Worm (Caenorhabditis elegans) whole organism, L1 larva: ENCODE measurements around the gene F54D10.8.

Experiments used
- C34B4.2 ChIP-seq: sonication (generic microtip); optimal IDR thresholded peaks from 2 replicates; lab custom pipeline; 2017; ENCODE audit warnings: mild to moderate bottlenecking, missing genetic modification characterization, missing compliant biosample characterization
- aha-1 ChIP-seq: fragments of 150-350 bp; optimal IDR thresholded peaks from 2 replicates; lab custom pipeline; 2014; ENCODE audit warnings: missing biosample characterization, missing genetic modification characterization
- aly-2 ChIP-seq: fragments of 150-350 bp; optimal IDR thresholded peaks from 2 replicates; lab custom pipeline; 2014; ENCODE audit warnings: missing biosample characterization, missing genetic modification characterization
- ama-1 ChIP-seq: fragments of 150-350 bp; optimal IDR thresholded peaks from 2 replicates; lab custom pipeline; 2014
- blmp-1 ChIP-seq: fragments of 150-350 bp; optimal IDR thresholded peaks from 2 replicates; lab custom pipeline; 2014; ENCODE audit warnings: missing biosample characterization, missing genetic modification characterization
- ceh-63 ChIP-seq: fragments of 200-800 bp; sonication (Bioruptor generic); optimal IDR thresholded peaks from 2 replicates; lab custom pipeline; 2018; ENCODE audit warnings: mild to moderate bottlenecking, missing genetic modification characterization, missing compliant biosample characterization
- ceh-8 ChIP-seq: fragments of 200-800 bp; sonication (Bioruptor generic); optimal IDR thresholded peaks from 2 replicates; lab custom pipeline; 2018; ENCODE audit warnings: mild to moderate bottlenecking, missing genetic modification characterization, moderate library complexity, missing compliant biosample characterization
- ceh-90 ChIP-seq: sonication (generic microtip); optimal IDR thresholded peaks from 2 replicates; lab custom pipeline; 2016; ENCODE audit warnings: missing genetic modification characterization, missing compliant biosample characterization
- dsc-1 ChIP-seq: sonication (generic microtip); optimal IDR thresholded peaks from 2 replicates; lab custom pipeline; 2016; ENCODE audit warnings: mild to moderate bottlenecking, missing genetic modification characterization, missing compliant biosample characterization
- efl-3 ChIP-seq: fragments of 200-800 bp; sonication (Bioruptor generic); optimal IDR thresholded peaks from 2 replicates; lab custom pipeline; 2018; ENCODE audit warnings: mild to moderate bottlenecking, missing genetic modification characterization, missing compliant biosample characterization
- egl-13 ChIP-seq: sonication (generic microtip); optimal IDR thresholded peaks from 2 replicates; lab custom pipeline; 2016; ENCODE audit warnings: missing genotype, missing genetic modification reagents, missing genetic modification characterization, missing compliant biosample characterization
- egl-27 ChIP-seq, 2 experiments: fragments of 150-350 bp in 1 of 2; sonication (generic microtip); optimal IDR thresholded peaks; 3 replicates each; lab custom pipeline; 2017 to 2018; ENCODE audit warnings: missing biosample characterization in 2 of 2, missing genetic modification characterization in 2 of 2, missing genetic modification reagents in 2 of 2
- elt-2 ChIP-seq: sonication (generic microtip); optimal IDR thresholded peaks from 2 replicates; lab custom pipeline; 2016; ENCODE audit warnings: missing genetic modification characterization, mild to moderate bottlenecking, inconsistent platforms, missing compliant biosample characterization, missing genetic modification reagents
- fkh-10 ChIP-seq: sonication (generic microtip); optimal IDR thresholded peaks from 2 replicates; lab custom pipeline; 2017; ENCODE audit warnings: missing biosample characterization, missing genetic modification reagents, missing genetic modification characterization
- fos-1 ChIP-seq: fragments of 150-350 bp; optimal IDR thresholded peaks from 2 replicates; lab custom pipeline; 2014; ENCODE audit warnings: missing biosample characterization, missing genetic modification characterization
- hlh-4 ChIP-seq: sonication (generic microtip); optimal IDR thresholded peaks from 2 replicates; lab custom pipeline; 2016; ENCODE audit warnings: mild to moderate bottlenecking, missing genetic modification characterization, missing compliant biosample characterization
- irx-1 ChIP-seq: sonication (generic microtip); optimal IDR thresholded peaks from 2 replicates; lab custom pipeline; 2016; ENCODE audit warnings: missing genetic modification characterization, missing compliant biosample characterization
- isw-1 ChIP-seq: fragments of 200-800 bp; sonication (Bioruptor generic); IDR thresholded peaks from 2 replicates; pipeline ENCODE4 v1.3.6; 2022; ENCODE audit warnings: missing genetic modification characterization, missing compliant biosample characterization
- lin-13 ChIP-seq: fragments of 150-350 bp; optimal IDR thresholded peaks from 2 replicates; lab custom pipeline; 2014; ENCODE audit warnings: missing biosample characterization, missing genetic modification reagents, missing genetic modification characterization
- lin-15B ChIP-seq: fragments of 150-350 bp; sonication (generic microtip); optimal IDR thresholded peaks from 3 replicates; lab custom pipeline; 2014; ENCODE audit warnings: missing biosample characterization, missing genetic modification characterization
- lin-35 ChIP-seq, 2 experiments: fragments of 150-350 bp; optimal IDR thresholded peaks; 2 replicates each; lab custom pipeline; 2014; ENCODE audit warnings: missing biosample characterization in 2 of 2, missing genetic modification characterization in 2 of 2, missing genetic modification reagents in 2 of 2
- lin-39 ChIP-seq: fragments of 150-350 bp; optimal IDR thresholded peaks from 2 replicates; lab custom pipeline; 2014; ENCODE audit warnings: missing biosample characterization, missing genetic modification reagents, missing genetic modification characterization
- mdl-1 ChIP-seq, 2 experiments: fragments of 150-350 bp; optimal IDR thresholded peaks; 2 replicates each; lab custom pipeline; 2014 to 2017; ENCODE audit warnings: missing biosample characterization in 2 of 2, missing genetic modification characterization in 2 of 2, inconsistent platforms in 1 of 2
- mef-2 ChIP-seq: fragments of 150-350 bp; optimal IDR thresholded peaks from 2 replicates; lab custom pipeline; 2014; ENCODE audit warnings: missing biosample characterization, missing genetic modification characterization
- nhr-11 ChIP-seq: fragments of 150-350 bp; optimal IDR thresholded peaks from 2 replicates; lab custom pipeline; 2014; ENCODE audit warnings: missing biosample characterization, missing genetic modification characterization
- nhr-47 ChIP-seq: sonication (generic microtip); optimal IDR thresholded peaks from 2 replicates; lab custom pipeline; 2016; ENCODE audit warnings: mild to moderate bottlenecking, missing genetic modification characterization, moderate library complexity, missing compliant biosample characterization
- nhr-71 ChIP-seq: sonication (generic microtip); optimal IDR thresholded peaks from 2 replicates; lab custom pipeline; 2016; ENCODE audit warnings: mild to moderate bottlenecking, missing genetic modification characterization, moderate library complexity, missing compliant biosample characterization
- nhr-76 ChIP-seq: sonication (generic microtip); optimal IDR thresholded peaks from 2 replicates; lab custom pipeline; 2017; ENCODE audit warnings: missing biosample characterization, missing genetic modification characterization
- nhr-85 ChIP-seq: sonication (generic microtip); peaks from one replicate; lab custom pipeline; 2016; ENCODE audit warnings: missing genetic modification characterization, inconsistent platforms, missing compliant biosample characterization
- pag-3 ChIP-seq: sonication (generic microtip); optimal IDR thresholded peaks from 2 replicates; lab custom pipeline; 2017; ENCODE audit warnings: missing genetic modification characterization, mild to moderate bottlenecking, missing compliant biosample characterization, antibody characterized with exemption, borderline replicate concordance; ENCODE audit not compliant: insufficient read depth
- pqm-1 ChIP-seq: sonication (generic microtip); optimal IDR thresholded peaks from 3 replicates; lab custom pipeline; 2017; ENCODE audit warnings: missing biosample characterization, missing genetic modification characterization
- skn-1 ChIP-seq: fragments of 150-350 bp; optimal IDR thresholded peaks from 2 replicates; lab custom pipeline; 2014; ENCODE audit warnings: missing biosample characterization, missing genetic modification characterization
- snpc-4 ChIP-seq: fragments of 150-350 bp; optimal IDR thresholded peaks from 2 replicates; lab custom pipeline; 2014; ENCODE audit warnings: missing biosample characterization, missing genetic modification characterization
- snu-23 ChIP-seq: sonication (generic microtip); optimal IDR thresholded peaks from 2 replicates; lab custom pipeline; 2016; ENCODE audit warnings: missing genetic modification characterization, missing compliant biosample characterization
- sup-37 ChIP-seq: fragments of 200-800 bp; sonication (Bioruptor generic); optimal IDR thresholded peaks from 2 replicates; lab custom pipeline; 2018; ENCODE audit warnings: mild to moderate bottlenecking, missing genetic modification characterization, missing compliant biosample characterization
- unc-86 ChIP-seq: sonication (generic microtip); optimal IDR thresholded peaks from 2 replicates; lab custom pipeline; 2016; ENCODE audit warnings: missing genetic modification characterization, missing compliant biosample characterization
- xbp-1 ChIP-seq: sonication (generic microtip); optimal IDR thresholded peaks from 2 replicates; lab custom pipeline; 2016; ENCODE audit warnings: missing genetic modification characterization, missing compliant biosample characterization
- ztf-4 ChIP-seq: fragments of 150-350 bp; optimal IDR thresholded peaks from 2 replicates; lab custom pipeline; 2014; ENCODE audit warnings: missing biosample characterization, missing genetic modification characterization

The F54D10.8 gene

DNA sequence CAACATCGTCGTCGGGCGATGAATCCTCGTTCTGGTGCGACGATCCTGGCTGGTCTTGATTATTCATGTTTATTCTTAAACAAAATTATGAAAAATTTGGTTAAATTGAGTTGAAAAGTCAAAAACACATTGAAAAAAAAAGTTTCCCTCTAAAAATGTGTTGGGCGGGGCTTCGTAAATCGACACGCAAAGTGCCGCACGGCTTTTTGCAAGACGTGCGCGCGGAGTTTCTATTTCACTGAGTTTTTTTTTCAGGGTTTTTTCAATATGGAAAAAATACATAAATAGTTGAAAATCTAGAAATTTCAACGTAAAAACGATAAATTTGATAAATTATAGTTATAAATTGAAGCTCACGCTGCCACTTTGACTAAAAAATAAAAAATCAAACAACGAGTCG is 19.6 kb downstream of the F54D10.8 start, which contains the start of gene F54D10.5 (continued):
- peak; percentile 59 for TF ChIP-seq snpc-4 (tag; lab: Kevin White, UChicago)
- TF ChIP-seq fkh-10 (GFP tag; lab: Kevin White, UChicago): no peak
- no peak for TF ChIP-seq ztf-4 (tag; lab: Kevin White, UChicago)
- peak; percentile 28 for TF ChIP-seq egl-13 (tag; lab: Kevin White, UChicago)
- peak; percentile 85 for TF ChIP-seq nhr-47 (tag; lab: Kevin White, UChicago)
- no peak for TF ChIP-seq aly-2
- TF ChIP-seq pag-3: no peak
- peak; percentile 69 for TF ChIP-seq lin-39 (tag; lab: Kevin White, UChicago)
- peak; percentile 91 to 95 for TF ChIP-seq lin-35 (GFP tag; optimal IDR thresholded peaks at IDR 0.05; lab: Kevin White, UChicago)
- TF ChIP-seq isw-1 (GFP tag; lab: Robert Waterston, UW): peak; percentile 75
- peak; percentile 88 for TF ChIP-seq skn-1 (tag; lab: Kevin White, UChicago)
- no peak for TF ChIP-seq mef-2
- TF ChIP-seq aha-1: no peak
- no peak for TF ChIP-seq dsc-1
- TF ChIP-seq ceh-90 (tag; lab: Kevin White, UChicago): peak; percentile 15
- TF ChIP-seq C34B4.2 (tag; lab: Kevin White, UChicago): no peak
- TF ChIP-seq nhr-11 (tag; lab: Kevin White, UChicago): peak; percentile 56
- no peak for TF ChIP-seq blmp-1 (tag; lab: Kevin White, UChicago)
- TF ChIP-seq lin-15B (tag; lab: Kevin White, UChicago): peak; percentile 63

DNA sequence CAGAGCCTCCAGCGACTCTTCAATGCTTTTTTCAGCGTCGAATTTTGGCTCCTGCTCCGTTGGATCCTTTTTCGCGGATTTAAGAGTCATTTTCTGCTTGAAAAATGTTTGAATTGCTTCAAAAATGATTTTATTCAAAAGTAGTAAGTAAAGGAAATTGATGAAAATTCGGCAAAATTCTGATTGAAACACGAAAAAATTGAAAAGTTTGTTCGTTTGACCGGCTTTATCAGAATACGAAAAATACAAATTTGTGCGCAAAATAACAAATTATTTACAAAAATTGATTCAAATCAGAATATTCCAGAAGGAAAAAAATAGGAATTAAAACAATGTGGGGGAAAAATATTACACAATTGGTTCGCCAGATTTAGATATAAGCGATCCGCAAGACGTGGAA is 20.7 kb downstream of the F54D10.8 start, which contains the start of gene F54D10.4:
Gene F54D10.4 (minus strand): TSS at position 101 of the 400 bp plus-strand sequence.
- TF ChIP-seq xbp-1 (tag; lab: Kevin White, UChicago) (no peak), nhr-71 (tag; lab: Kevin White, UChicago) (no peak), egl-27 (tag; optimal IDR thresholded peaks at IDR 0.05; lab: Kevin White, UChicago) (no peak), nhr-11 (tag; lab: Kevin White, UChicago) (no peak), skn-1 (tag; lab: Kevin White, UChicago) (no peak), nhr-76 (tag; lab: Kevin White, UChicago) (no peak), efl-3 (GFP tag; lab: Kevin White, UChicago) (no peak), unc-86 (tag; lab: Kevin White, UChicago) (no peak), pqm-1 (tag; lab: Kevin White, UChicago) (no peak), ceh-63 (GFP tag; lab: Kevin White, UChicago) (no peak), snu-23 (GFP tag; lab: Kevin White, UChicago) (no peak), fos-1 (tag; lab: Kevin White, UChicago) (no peak), egl-13 (tag; lab: Kevin White, UChicago) (no peak), aha-1 (no peak), mef-2 (no peak), irx-1 (tag; lab: Kevin White, UChicago) (no peak)

- TF ChIP-seq hlh-4 (tag; lab: Kevin White, UChicago) (no peak), elt-2 (no peak), fkh-10 (GFP tag; lab: Kevin White, UChicago) (no peak), pqm-1 (tag; lab: Kevin White, UChicago) (no peak), ztf-4 (tag; lab: Kevin White, UChicago) (no peak), ama-1 (lab: Kevin White, UChicago) (no peak), ceh-8 (GFP tag; lab: Kevin White, UChicago) (no peak)
These were observed 22.2 kb downstream of the F54D10.8 start for ce11 chrII:3805518-3805917.

DNA sequence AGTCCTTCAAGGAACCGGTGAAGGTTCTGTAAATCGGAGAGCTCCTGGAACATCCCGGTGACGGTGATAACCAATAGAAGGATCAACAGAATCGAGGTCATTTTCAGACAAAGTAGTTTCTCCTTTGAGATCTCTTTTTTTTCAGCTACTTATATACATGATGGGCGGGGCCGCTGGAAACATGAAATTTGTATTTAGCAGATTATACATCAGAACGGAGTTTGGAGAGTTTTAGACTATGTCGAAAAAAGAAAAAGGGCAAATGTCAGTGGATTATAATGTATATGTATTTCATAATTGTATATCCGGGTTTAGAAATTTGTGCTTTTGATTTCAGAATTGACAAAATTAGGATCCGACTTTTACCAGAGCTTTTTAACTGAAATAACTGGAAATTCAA is 24.5 kb downstream of the F54D10.8 start, which contains the start of gene ins-32:
Gene ins-32 (minus strand): TSS at position 101 of the 400 bp plus-strand sequence.
- TF ChIP-seq nhr-85 (tag; lab: Kevin White, UChicago) (no peak), nhr-76 (tag; lab: Kevin White, UChicago) (no peak), aly-2 (no peak), lin-13 (no peak), egl-27 (tag; optimal IDR thresholded peaks at IDR 0.05; lab: Kevin White, UChicago) (no peak), sup-37 (no peak), mdl-1 (tag; optimal IDR thresholded peaks at IDR 0.05; lab: Kevin White, UChicago) (no peak)
